Worm (Caenorhabditis elegans): Measurements from ENCODE around the gene cct-3.

cct-3 gene

ce11 chrII:2215512-2215911, 17.8 kb upstream of the cct-3 start:
- TF ChIP-seq nhr-237 (tag; optimal IDR thresholded peaks at IDR 0.05) (no peak), nhr-12 (tag; optimal IDR thresholded peaks at IDR 0.05) (no peak), lin-39 (tag; optimal IDR thresholded peaks at IDR 0.05) (no peak), nhr-25 (tag; optimal IDR thresholded peaks at IDR 0.05) (no peak), snpc-4 (tag; optimal IDR thresholded peaks at IDR 0.05) (no peak), nhr-43 (tag; optimal IDR thresholded peaks at IDR 0.05; ENCODE audit: poor library complexity, severe bottlenecking) (no peak), nhr-67 (tag; optimal IDR thresholded peaks at IDR 0.05) (no peak), sea-2 (GFP tag; optimal IDR thresholded peaks at IDR 0.05) (no peak), fkh-2 (tag; optimal IDR thresholded peaks at IDR 0.05) (no peak)

- TF ChIP-seq ztf-11 (tag; optimal IDR thresholded peaks at IDR 0.05) (no peak), nfya-1 (tag; optimal IDR thresholded peaks at IDR 0.05; ENCODE audit: insufficient read depth) (no peak), sea-2 (GFP tag; optimal IDR thresholded peaks at IDR 0.05) (no peak), nhr-77 (tag; optimal IDR thresholded peaks at IDR 0.05) (no peak), lin-15B (tag; optimal IDR thresholded peaks at IDR 0.05) (no peak), ceh-9 (tag; optimal IDR thresholded peaks at IDR 0.05) (no peak), nhr-67 (tag; optimal IDR thresholded peaks at IDR 0.05) (no peak), ZK546.5 (tag; optimal IDR thresholded peaks at IDR 0.05) (no peak), nhr-76 (tag; optimal IDR thresholded peaks at IDR 0.05) (no peak), unc-62 (GFP tag; optimal IDR thresholded peaks at IDR 0.05) (no peak), zag-1 (tag; optimal IDR thresholded peaks at IDR 0.05) (no peak), elt-2 (tag; optimal IDR thresholded peaks at IDR 0.05) (no peak)
These were observed 16.2 kb upstream of the cct-3 start for ce11 chrII:2216940-2217664.

ce11 chrII:2219880-2220279, 13.5 kb upstream of the cct-3 start, which contains the start of gene Y59C2A.3:
Gene Y59C2A.3, minus strand, starts transcription at chrII:2219921.
- TF ChIP-seq pha-4 (tag; optimal IDR thresholded peaks at IDR 0.05): peak; percentile 40
- peak; percentile 61 for TF ChIP-seq hmg-11 (tag; optimal IDR thresholded peaks at IDR 0.05)
- TF ChIP-seq aly-2 (tag; optimal IDR thresholded peaks at IDR 0.05): no peak
- TF ChIP-seq lin-39 (tag; optimal IDR thresholded peaks at IDR 0.05): peak; percentile 83
- TF ChIP-seq nfya-1 (tag; optimal IDR thresholded peaks at IDR 0.05; ENCODE audit: insufficient read depth): peak; percentile 68
- TF ChIP-seq lin-15B (tag; optimal IDR thresholded peaks at IDR 0.05): peak; percentile 68
- peak; percentile 56 for TF ChIP-seq snpc-4 (tag; optimal IDR thresholded peaks at IDR 0.05)
- no peak for TF ChIP-seq ama-1 (optimal IDR thresholded peaks at IDR 0.05)
- TF ChIP-seq ceh-16 (tag; optimal IDR thresholded peaks at IDR 0.05): no peak

ce11 chrII:2221196-2221896, 12.0 kb upstream of the cct-3 start:
- no peak for TF ChIP-seq elt-2 (tag; optimal IDR thresholded peaks at IDR 0.05)

- TF ChIP-seq ceh-9 (tag; optimal IDR thresholded peaks at IDR 0.05) (no peak), lsy-12 (tag; optimal IDR thresholded peaks at IDR 0.05) (no peak), nhr-25 (tag; optimal IDR thresholded peaks at IDR 0.05) (no peak), snpc-4 (tag; optimal IDR thresholded peaks at IDR 0.05) (no peak), pha-4 (tag; optimal IDR thresholded peaks at IDR 0.05) (no peak), nhr-76 (tag; optimal IDR thresholded peaks at IDR 0.05) (no peak), nhr-28 (tag; optimal IDR thresholded peaks at IDR 0.05) (no peak), ceh-28 (tag; optimal IDR thresholded peaks at IDR 0.05) (no peak), skn-1 (tag; optimal IDR thresholded peaks at IDR 0.05) (no peak), mml-1 (tag; optimal IDR thresholded peaks at IDR 0.05) (no peak), egl-5 (tag; optimal IDR thresholded peaks at IDR 0.05) (no peak), daf-12 (tag; optimal IDR thresholded peaks at IDR 0.05) (no peak), nfya-1 (tag; optimal IDR thresholded peaks at IDR 0.05; ENCODE audit: insufficient read depth) (no peak), eor-1 (tag; optimal IDR thresholded peaks at IDR 0.05) (no peak)
These were observed 9.9 kb upstream of the cct-3 start, which contains the start of gene cbs-2 for ce11 chrII:2223467-2223866. Gene cbs-2, minus strand, starts transcription at chrII:2223567.

All from whole organism, L3 larva.